Worm (Caenorhabditis elegans): ENCODE results near the gene fbxa-189.

- no peak for TF ChIP-seq pbrm-1 (GFP tag; IDR thresholded peaks at IDR 0.05)
- no peak for TF ChIP-seq nfya-1 (tag; optimal IDR thresholded peaks at IDR 0.05; ENCODE audit: borderline replicate concordance, insufficient read depth)
- no peak for TF ChIP-seq chd-7 (tag; optimal IDR thresholded peaks at IDR 0.05)
- no peak for TF ChIP-seq egl-18 (GFP tag; IDR thresholded peaks at IDR 0.05)
- no peak for TF ChIP-seq ztf-18 (tag; optimal IDR thresholded peaks at IDR 0.05)
Observed at ce11 chrV:17317297-17317696, 27.7 kb upstream of the fbxa-189 start.

All from whole organism, young adult.